Worm (Caenorhabditis elegans): ENCODE measurements around the gene Y110A2AL.10.

Y110A2AL.10 gene

DNA sequence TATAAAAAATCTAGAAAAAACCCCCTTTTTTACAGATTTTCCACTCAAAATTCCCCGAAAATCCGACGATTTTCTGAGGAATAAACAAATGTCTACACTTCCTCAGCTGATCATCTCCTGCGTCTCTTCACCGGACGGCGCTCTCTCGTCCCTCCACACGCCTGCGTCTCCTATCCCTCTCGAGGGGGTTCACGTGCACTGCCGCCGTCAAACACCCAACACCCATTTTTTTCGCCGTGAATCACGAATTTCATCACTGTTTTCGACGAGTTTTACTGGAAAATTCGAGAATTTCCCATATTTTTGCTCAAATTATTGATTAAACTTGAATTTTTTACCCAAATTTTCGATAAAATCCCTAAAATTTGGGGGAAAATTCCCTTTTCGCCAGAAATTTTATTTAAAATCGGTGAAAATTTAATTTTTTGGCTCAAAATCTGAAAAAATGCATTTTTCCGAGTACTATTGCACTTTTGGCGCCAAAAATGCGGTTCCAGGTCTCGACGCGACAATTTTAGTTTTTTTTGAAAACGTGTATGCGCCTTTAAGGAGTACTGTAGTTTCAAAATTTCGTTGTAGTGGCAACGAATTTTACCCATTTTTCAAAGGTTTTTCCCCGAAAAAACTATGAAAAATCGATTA lies 49.2 kb upstream of the Y110A2AL.10 start (continued):
- TF ChIP-seq fkh-3 (tag; optimal IDR thresholded peaks at IDR 0.05) (no peak), lag-1 (GFP tag; IDR thresholded peaks at IDR 0.05) (no peak), lin-40 (tag; optimal IDR thresholded peaks at IDR 0.05) (peak; percentile 40), aptf-2 (GFP tag; conservative IDR thresholded peaks at IDR 0.05) (no peak), T26A5.8 (tag; optimal IDR thresholded peaks at IDR 0.05) (no peak), ztf-28 (GFP tag; IDR thresholded peaks at IDR 0.05) (no peak), ceh-91 (GFP tag; IDR thresholded peaks at IDR 0.05) (peak; percentile 84), zim-3 (tag; optimal IDR thresholded peaks at IDR 0.05) (no peak), K12H6.12 (tag; optimal IDR thresholded peaks at IDR 0.05) (no peak), dox-1 (GFP tag; IDR thresholded peaks at IDR 0.05) (peak; percentile 71), nhr-120 (GFP tag; IDR thresholded peaks at IDR 0.05) (no peak), nfyb-1 (GFP tag; IDR thresholded peaks at IDR 0.05) (no peak; the same call in 1 of the 2 replicates), ztf-25 (GFP tag; IDR thresholded peaks at IDR 0.05) (no peak), Y56A3A.18 (GFP tag; IDR thresholded peaks at IDR 0.05) (no peak), nhr-179 (tag; optimal IDR thresholded peaks at IDR 0.05) (no peak), F55B11.4 (tag; optimal IDR thresholded peaks at IDR 0.05; ENCODE audit: borderline replicate concordance, insufficient read depth) (no peak), Y67H2A.10 (GFP tag; conservative IDR thresholded peaks at IDR 0.05) (no peak), snpc-3.4 (tag; optimal IDR thresholded peaks at IDR 0.05) (peak; percentile 46), tlf-1 (GFP tag; optimal IDR thresholded peaks at IDR 0.05) (peak; percentile 58), lsl-1 (GFP tag; optimal IDR thresholded peaks at IDR 0.05) (peak; percentile 92), tbp1 (GFP tag; optimal IDR thresholded peaks at IDR 0.05) (peak; percentile 45), mcd-1 (GFP tag; IDR thresholded peaks at IDR 0.05) (peak; percentile 63), F37B4.10 (GFP tag; IDR thresholded peaks at IDR 0.05) (no peak), ceh-79 (tag; optimal IDR thresholded peaks at IDR 0.05) (peak; percentile 68), ztf-26 (tag; optimal IDR thresholded peaks at IDR 0.05) (peak; percentile 53), die-1 (tag; optimal IDR thresholded peaks at IDR 0.05) (peak; percentile 0), pha-4 (tag; optimal IDR thresholded peaks at IDR 0.05) (no peak), xnd-1 (tag; optimal IDR thresholded peaks at IDR 0.05) (peak; percentile 96), him-1 (tag; optimal IDR thresholded peaks at IDR 0.05) (peak; percentile 34), dpff-1 (tag; optimal IDR thresholded peaks at IDR 0.05) (no peak), attf-6 (GFP tag; IDR thresholded peaks at IDR 0.05) (no peak), madf-8 (GFP tag; conservative IDR thresholded peaks at IDR 0.05) (peak; percentile 85), ama-1 (optimal IDR thresholded peaks at IDR 0.05) (no peak), ama-1 (GFP tag; optimal IDR thresholded peaks at IDR 0.05) (no peak), nhr-80 (tag; optimal IDR thresholded peaks at IDR 0.05) (peak; percentile 3), D2030.7 (GFP tag; IDR thresholded peaks at IDR 0.05) (peak; percentile 61), ets-4 (GFP tag; optimal IDR thresholded peaks at IDR 0.05) (no peak), B0261.1 (tag; optimal IDR thresholded peaks at IDR 0.05) (peak; percentile 9), snpc-4 (GFP tag; optimal IDR thresholded peaks at IDR 0.05) (peak; percentile 22), snpc-4 (tag; optimal IDR thresholded peaks at IDR 0.05) (peak in 2 of 4 experiments; percentile 39 to 45), madf-3 (GFP tag; IDR thresholded peaks at IDR 0.05) (no peak; the same call in none of the 2 replicates), F10E7.11 (tag; optimal IDR thresholded peaks at IDR 0.05) (peak; percentile 37), F49E8.2 (tag; optimal IDR thresholded peaks at IDR 0.05; ENCODE audit: insufficient read depth) (peak; percentile 47), cebp-1 (GFP tag; IDR thresholded peaks at IDR 0.05) (peak; percentile 84), cebp-1 (tag; optimal IDR thresholded peaks at IDR 0.05) (peak; percentile 93), nhr-27 (tag; optimal IDR thresholded peaks at IDR 0.05) (no peak), let-607 (tag; optimal IDR thresholded peaks at IDR 0.05) (no peak), rcor-1 (GFP tag; IDR thresholded peaks at IDR 0.05) (peak; percentile 77), ceh-58 (GFP tag; IDR thresholded peaks at IDR 0.05) (no peak)

Data from whole organism, young adult.